Fruit fly (Drosophila melanogaster) Kc167 (cell line): Measurements from ENCODE around the gene CG33189.

Experiments used
- insv ChIP-seq: fragments of >200 bp; optimal IDR thresholded peaks from 3 replicates; lab custom pipeline; 2018; ENCODE audit warnings: missing external identifiers
- psq ChIP-seq: fragments of >200 bp; optimal IDR thresholded peaks from 2 replicates; lab custom pipeline; 2017; ENCODE audit warnings: missing external identifiers

dm6 chr3R:8785451-8785850, 4.9 kb upstream of the CG33189 start:
- TF ChIP-seq psq (lab: Kevin White, UChicago) (no peak), insv (lab: Kevin White, UChicago) (no peak)
